Worm (Caenorhabditis elegans) whole organism, early embryonic: ENCODE data around the gene thn-1.

ENCODE experiments used
- ama-1 ChIP-seq: fragments of 150-350 bp; optimal IDR thresholded peaks from 2 replicates; lab custom pipeline; 2014
- ceh-13 ChIP-seq: fragments of 200-800 bp; sonication (Bioruptor generic); optimal IDR thresholded peaks from 2 replicates; lab custom pipeline; 2018; ENCODE audit warnings: mild to moderate bottlenecking, missing genetic modification characterization, missing compliant biosample characterization
- hmbx-1 ChIP-seq: sonication (generic microtip); optimal IDR thresholded peaks from 2 replicates; lab custom pipeline; 2016; ENCODE audit warnings: mild to moderate bottlenecking, missing genetic modification characterization, missing compliant biosample characterization
- hnd-1 ChIP-seq: sonication (generic microtip); optimal IDR thresholded peaks from 2 replicates; lab custom pipeline; 2016; ENCODE audit warnings: missing genetic modification characterization, missing compliant biosample characterization
- tbx-37 ChIP-seq: fragments of 200-800 bp; sonication (Bioruptor generic); conservative IDR thresholded peaks from 2 replicates; pipeline ENCODE4 v1.3.6; 2022; ENCODE audit warnings: missing genetic modification reagents, missing genetic modification characterization, missing compliant biosample characterization

- TF ChIP-seq hnd-1 (tag; lab: Kevin White, UChicago): no peak
- no peak for TF ChIP-seq hmbx-1 (tag; lab: Kevin White, UChicago)
- TF ChIP-seq ceh-13 (GFP tag; lab: Kevin White, UChicago): no peak
- TF ChIP-seq ama-1 (lab: Kevin White, UChicago): no peak
- no peak for TF ChIP-seq tbx-37
Measured at ce11 chrIV:12361392-12362092, 18.3 kb upstream of the thn-1 start, which contains the start of the genes ccr-4 and ZC518.8.
